Fruit fly (Drosophila melanogaster) whole organism, embryonic: Measurements from ENCODE around the gene E23.

ENCODE experiments used
- Abd-B ChIP-seq: fragments of 200-800 bp; sonication (Bioruptor generic); optimal IDR thresholded peaks from 2 replicates; lab custom pipeline; 2018; ENCODE audit warnings: missing biosample characterization, mild to moderate bottlenecking, missing genetic modification characterization, moderate library complexity
- Bgb ChIP-seq: fragments of 200-800 bp; sonication (Bioruptor generic); IDR thresholded peaks from 2 replicates; pipeline ENCODE4 v1.3.6; 2022; ENCODE audit warnings: missing biosample characterization, missing genetic modification characterization; ENCODE audit not compliant: partially characterized antibody
- C15 ChIP-seq: fragments of 200-800 bp; sonication (Bioruptor generic); IDR thresholded peaks from 3 replicates; pipeline ENCODE4 v1.3.6; 2022; ENCODE audit warnings: missing biosample characterization, missing genetic modification characterization
- CG10654 ChIP-seq: fragments of 200-800 bp; sonication (Bioruptor generic); optimal IDR thresholded peaks from 2 replicates; lab custom pipeline; 2016; ENCODE audit warnings: missing biosample characterization, missing genetic modification characterization
- CG11085 ChIP-seq: fragments of 200-800 bp; sonication (Bioruptor generic); IDR thresholded peaks from 2 replicates; pipeline ENCODE4 v1.3.6; 2022; ENCODE audit warnings: missing biosample characterization, missing genetic modification characterization
- CG11723 ChIP-seq: fragments of 200-800 bp; sonication (Bioruptor generic); optimal IDR thresholded peaks from 2 replicates; lab custom pipeline; 2017; ENCODE audit warnings: missing biosample characterization, mild to moderate bottlenecking, missing genetic modification characterization
- CG13624 ChIP-seq: fragments of 200-800 bp; sonication (Bioruptor generic); optimal IDR thresholded peaks from 2 replicates; lab custom pipeline; 2016; ENCODE audit warnings: missing biosample characterization, missing genetic modification characterization
- CG14050 ChIP-seq: fragments of 200-800 bp; sonication (Bioruptor generic); IDR thresholded peaks from 3 replicates; pipeline ENCODE4 v1.3.6; 2022; ENCODE audit warnings: missing biosample characterization, missing genetic modification characterization
- CG1529 ChIP-seq: fragments of 200-800 bp; sonication (Bioruptor generic); optimal IDR thresholded peaks from 3 replicates; lab custom pipeline; 2018; ENCODE audit warnings: missing biosample characterization, missing genetic modification characterization
- CG1602 ChIP-seq: fragments of 200-800 bp; sonication (Bioruptor generic); optimal IDR thresholded peaks from 3 replicates; lab custom pipeline; 2016; ENCODE audit warnings: missing biosample characterization, missing genetic modification characterization
- CG2202 ChIP-seq: fragments of 200-800 bp; sonication (Bioruptor generic); optimal IDR thresholded peaks from 2 replicates; lab custom pipeline; 2018; ENCODE audit warnings: missing biosample characterization, mild to moderate bottlenecking, missing genetic modification characterization
- CG31365 ChIP-seq: fragments of 200-800 bp; sonication (Bioruptor generic); optimal IDR thresholded peaks from 2 replicates; lab custom pipeline; 2018; ENCODE audit warnings: missing biosample characterization, mild to moderate bottlenecking, missing genetic modification characterization
- CG31441 ChIP-seq: fragments of 200-800 bp; sonication (Bioruptor generic); IDR thresholded peaks from 2 replicates; pipeline ENCODE4 v1.3.6; 2022; ENCODE audit warnings: missing biosample characterization, missing genetic modification characterization
- CG32772 ChIP-seq: fragments of 200-800 bp; sonication (Bioruptor generic); IDR thresholded peaks from 2 replicates; pipeline ENCODE4 v1.3.6; 2022; ENCODE audit warnings: missing biosample characterization, missing genetic modification characterization
- CG3995 ChIP-seq: fragments of 200-800 bp; sonication (Bioruptor generic); optimal IDR thresholded peaks from 3 replicates; lab custom pipeline; 2016; ENCODE audit warnings: missing biosample characterization, missing genetic modification characterization
- CG4617 ChIP-seq: fragments of 200-800 bp; sonication (Bioruptor generic); optimal IDR thresholded peaks from 3 replicates; lab custom pipeline; 2016; ENCODE audit warnings: missing biosample characterization, missing genetic modification characterization, borderline replicate concordance
- CG6791 ChIP-seq: fragments of 200-800 bp; sonication (Bioruptor generic); IDR thresholded peaks from 3 replicates; pipeline ENCODE4 v1.3.6; 2022; ENCODE audit warnings: missing biosample characterization, missing genetic modification characterization; ENCODE audit not compliant: partially characterized antibody
- CG6854 ChIP-seq: fragments of 200-800 bp; sonication (Bioruptor generic); optimal IDR thresholded peaks from 3 replicates; lab custom pipeline; 2017; ENCODE audit warnings: missing biosample characterization, mild to moderate bottlenecking, missing genetic modification characterization
- Chrac-16 ChIP-seq: fragments of 200-800 bp; sonication (Bioruptor generic); optimal IDR thresholded peaks from 3 replicates; lab custom pipeline; 2016; ENCODE audit warnings: missing biosample characterization, missing genetic modification characterization
- Doc2 ChIP-seq: fragments of 200-800 bp; sonication (Bioruptor generic); IDR thresholded peaks from 2 replicates; pipeline ENCODE4 v1.3.6; 2022; ENCODE audit warnings: missing biosample characterization, missing genetic modification characterization
- Meics ChIP-seq: fragments of 200-800 bp; sonication (Bioruptor generic); optimal IDR thresholded peaks from 2 replicates; lab custom pipeline; 2017; ENCODE audit warnings: missing biosample characterization, mild to moderate bottlenecking, missing genetic modification characterization
- NC2α ChIP-seq: fragments of 200-800 bp; sonication (Bioruptor generic); optimal IDR thresholded peaks from 2 replicates; lab custom pipeline; 2016; ENCODE audit warnings: missing biosample characterization, missing genetic modification characterization
- Nf-YB ChIP-seq: fragments of 200-800 bp; sonication (Bioruptor generic); optimal IDR thresholded peaks from 3 replicates; lab custom pipeline; 2019; ENCODE audit warnings: missing biosample characterization, mild to moderate bottlenecking, missing genetic modification characterization, moderate library complexity
- Optix ChIP-seq: fragments of 200-800 bp; sonication (Bioruptor generic); IDR thresholded peaks from 3 replicates; pipeline ENCODE4 v1.3.6; 2022; ENCODE audit warnings: missing biosample characterization, missing genetic modification characterization
- Rx ChIP-seq: fragments of 200-800 bp; sonication (Bioruptor generic); IDR thresholded peaks from 2 replicates; pipeline ENCODE4 v1.3.6; 2022; ENCODE audit warnings: missing biosample characterization, missing genetic modification characterization
- Six4 ChIP-seq: fragments of 200-800 bp; sonication (Bioruptor generic); optimal IDR thresholded peaks from 2 replicates; lab custom pipeline; 2016; ENCODE audit warnings: missing biosample characterization, missing genetic modification characterization
- Sox100B ChIP-seq: fragments of 200-800 bp; sonication (Bioruptor generic); optimal IDR thresholded peaks from 3 replicates; lab custom pipeline; 2018; ENCODE audit warnings: missing biosample characterization, mild to moderate bottlenecking, missing genetic modification characterization
- bowl ChIP-seq: fragments of 200-800 bp; sonication (Bioruptor generic); IDR thresholded peaks from 2 replicates; pipeline ENCODE4 v1.3.6; 2022; ENCODE audit warnings: missing biosample characterization, missing genetic modification characterization
- bsh ChIP-seq, 2 experiments: fragments of 200-800 bp; sonication (Bioruptor generic); optimal IDR thresholded peaks; 2 replicates each; lab custom pipeline; 2017 to 2018; ENCODE audit warnings: mild to moderate bottlenecking in 2 of 2, missing biosample characterization in 2 of 2, missing genetic modification characterization in 2 of 2, moderate library complexity in 1 of 2
- crp ChIP-seq, 2 experiments: fragments of 200-800 bp; sonication (Bioruptor generic); optimal IDR thresholded peaks; 2 replicates in 1 of 2; 3 replicates in 1 of 2; lab custom pipeline; 2017; ENCODE audit warnings: missing biosample characterization in 2 of 2, missing genetic modification characterization in 2 of 2, mild to moderate bottlenecking in 1 of 2, moderate library complexity in 1 of 2
- ewg ChIP-seq: fragments of 200-800 bp; sonication (Bioruptor generic); optimal IDR thresholded peaks from 3 replicates; lab custom pipeline; 2017; ENCODE audit warnings: mild to moderate bottlenecking, missing biosample characterization, missing genetic modification reagents, missing genetic modification characterization
- eyg ChIP-seq: fragments of 200-800 bp; sonication (Bioruptor generic); optimal IDR thresholded peaks from 3 replicates; lab custom pipeline; 2016; ENCODE audit warnings: missing biosample characterization, missing genetic modification characterization
- hkb ChIP-seq, 2 experiments: fragments of 200-800 bp in 1 of 2; fragments of >200 bp in 1 of 2; sonication (Bioruptor generic) in 1 of 2; IDR thresholded peaks in 1 of 2; optimal IDR thresholded peaks in 1 of 2; 2 replicates each; pipeline versions ENCODE4 v1.3.6 to Lab custom; 2017 to 2022; ENCODE audit warnings: missing biosample characterization in 1 of 2, missing genetic modification characterization in 1 of 2
- hth ChIP-seq: fragments of >200 bp; optimal IDR thresholded peaks from 2 replicates; lab custom pipeline; 2017; ENCODE audit warnings: inconsistent platforms
- inv ChIP-seq: fragments of 200-800 bp; sonication (Bioruptor generic); IDR thresholded peaks from 2 replicates; pipeline ENCODE4 v1.3.6; 2022; ENCODE audit warnings: missing biosample characterization, missing genetic modification characterization; ENCODE audit not compliant: partially characterized antibody
- knrl ChIP-seq: fragments of 200-800 bp; sonication (Bioruptor generic); IDR thresholded peaks from 3 replicates; pipeline ENCODE4 v1.3.6; 2022; ENCODE audit warnings: missing biosample characterization, missing genetic modification characterization; ENCODE audit not compliant: partially characterized antibody
- mirr ChIP-seq: fragments of 200-800 bp; sonication (Bioruptor generic); optimal IDR thresholded peaks from 3 replicates; lab custom pipeline; 2018; ENCODE audit warnings: missing biosample characterization, mild to moderate bottlenecking, missing genetic modification characterization
- otp ChIP-seq: fragments of 200-800 bp; sonication (Bioruptor generic); IDR thresholded peaks from 3 replicates; pipeline ENCODE4, ENCODE4 v1.3.6; 2022; ENCODE audit warnings: missing biosample characterization, missing genetic modification characterization
- pnt ChIP-seq: fragments of 200-800 bp; sonication (Bioruptor generic); optimal IDR thresholded peaks from 3 replicates; lab custom pipeline; 2016; ENCODE audit warnings: missing biosample characterization, missing genetic modification characterization
- prd ChIP-seq, 3 experiments: fragments of >200 bp in 2 of 3; fragments of 200-800 bp in 1 of 3; sonication (Bioruptor generic) in 1 of 3; optimal IDR thresholded peaks in 2 of 3; IDR thresholded peaks in 1 of 3; 2 replicates in 2 of 3; 3 replicates in 1 of 3; pipeline versions ENCODE4 v1.3.6 to Lab custom; 2017 to 2022; ENCODE audit warnings: missing biosample characterization in 1 of 3, missing genetic modification characterization in 1 of 3
- shn ChIP-seq: fragments of 200-800 bp; sonication (Bioruptor generic); optimal IDR thresholded peaks from 3 replicates; lab custom pipeline; 2016; ENCODE audit warnings: missing biosample characterization, missing genetic modification characterization
- slou ChIP-seq: fragments of 200-800 bp; sonication (Bioruptor generic); optimal IDR thresholded peaks from 3 replicates; lab custom pipeline; 2016; ENCODE audit warnings: missing biosample characterization, missing genetic modification characterization
- slp2 ChIP-seq: fragments of 200-800 bp; sonication (Bioruptor generic); optimal IDR thresholded peaks from 2 replicates; lab custom pipeline; 2016; ENCODE audit warnings: missing biosample characterization, missing genetic modification characterization
- stc ChIP-seq: fragments of 200-800 bp; sonication (Bioruptor generic); IDR thresholded peaks from 2 replicates; pipeline ENCODE4 v1.3.6; 2022; ENCODE audit warnings: missing biosample characterization, missing genetic modification characterization
- tna ChIP-seq: fragments of 200-800 bp; sonication (Bioruptor generic); IDR thresholded peaks from 2 replicates; pipeline ENCODE4 v1.3.6; 2022; ENCODE audit warnings: missing biosample characterization, missing genetic modification characterization; ENCODE audit not compliant: partially characterized antibody
- trem ChIP-seq: fragments of 200-800 bp; optimal IDR thresholded peaks from 3 replicates; lab custom pipeline; 2019; ENCODE audit warnings: missing biosample characterization, mild to moderate bottlenecking, missing genetic modification characterization, moderate library complexity
- vnd ChIP-seq: fragments of 200-800 bp; sonication (Bioruptor generic); IDR thresholded peaks from 3 replicates; pipeline ENCODE4 v1.3.6; 2022; ENCODE audit warnings: missing biosample characterization, missing genetic modification characterization; ENCODE audit not compliant: partially characterized antibody
- wdn ChIP-seq: fragments of 200-800 bp; sonication (Bioruptor generic); IDR thresholded peaks from 2 replicates; pipeline ENCODE4 v1.3.6; 2022; ENCODE audit warnings: missing biosample characterization, missing genetic modification characterization

The E23 gene

DNA sequence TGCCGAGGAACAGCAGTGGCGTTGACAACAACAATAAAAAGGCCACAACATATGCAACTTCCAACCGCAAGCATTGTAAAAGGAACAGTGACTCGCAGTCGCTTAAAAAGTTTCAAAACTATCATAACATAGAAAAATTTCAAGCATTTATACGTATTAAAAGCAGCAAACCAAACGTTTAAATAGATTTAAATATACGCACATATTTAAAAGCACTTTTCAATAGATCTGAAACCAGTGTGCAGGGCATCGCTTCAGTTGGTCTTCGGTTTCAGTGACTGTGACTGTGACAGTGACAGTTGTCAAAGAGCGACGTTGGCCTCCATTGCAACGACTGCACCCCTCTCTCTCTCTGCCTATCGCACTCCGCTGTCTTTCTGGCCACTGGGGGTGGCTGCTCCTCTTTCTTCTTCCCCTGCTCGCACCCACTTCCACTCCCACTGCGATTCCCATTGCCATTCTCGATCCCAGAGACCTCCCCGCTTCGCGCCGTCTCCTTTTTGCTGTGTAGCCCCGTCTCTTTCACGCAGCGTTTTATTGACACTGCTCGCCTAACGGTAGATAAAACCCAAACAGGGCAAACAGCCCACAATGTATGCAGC is 6.4 kb downstream of the E23 start (continued):
- TF ChIP-seq CG10654 (GFP tag; lab: Kevin White, UChicago): peak; percentile 70
- peak; percentile 41; the same call in 1 of the 3 replicates for TF ChIP-seq CG6791 (GFP tag; lab: Robert Waterston, UW)
- TF ChIP-seq Meics (GFP tag; lab: Kevin White, UChicago): peak; percentile 50
- no peak for TF ChIP-seq NC2α (GFP tag; lab: Kevin White, UChicago)
- peak; percentile 69 for TF ChIP-seq Six4
- no peak for TF ChIP-seq CG4617
- peak; percentile 84 for TF ChIP-seq ewg (GFP tag; lab: Kevin White, UChicago)
- TF ChIP-seq otp (GFP tag; lab: Robert Waterston, UW): peak; percentile 93
- no peak for TF ChIP-seq mirr (GFP tag; lab: Kevin White, UChicago)
- no peak for TF ChIP-seq hkb (optimal IDR thresholded peaks at IDR 0.05; lab: Kevin White, UChicago)
- peak; percentile 91 for TF ChIP-seq hkb (GFP tag; IDR thresholded peaks at IDR 0.05; lab: Robert Waterston, UW)
- peak; percentile 49; the same call in 1 of the 3 replicates for TF ChIP-seq knrl (GFP tag; lab: Robert Waterston, UW)
- TF ChIP-seq Optix: peak; percentile 85
- peak; percentile 38 for TF ChIP-seq CG13624 (GFP tag; lab: Kevin White, UChicago)
- peak; percentile 85 for TF ChIP-seq CG1529 (GFP tag; lab: Kevin White, UChicago)
- no peak for TF ChIP-seq Doc2 (GFP tag; lab: Robert Waterston, UW)
- TF ChIP-seq CG31441: peak; percentile 88
- TF ChIP-seq Bgb (GFP tag; lab: Robert Waterston, UW): peak; percentile 39; the same call in 1 of the 2 replicates
- TF ChIP-seq pnt (GFP tag; lab: Kevin White, UChicago): peak; percentile 42
- peak; percentile 44; the same call in 2 of the 3 replicates for TF ChIP-seq vnd
- peak; percentile 57; the same call in 1 of the 3 replicates for TF ChIP-seq C15 (GFP tag; lab: Robert Waterston, UW)
- TF ChIP-seq bowl (GFP tag; lab: Robert Waterston, UW): no peak
- peak; percentile 68 for TF ChIP-seq Abd-B
- peak; percentile 93 for TF ChIP-seq stc
- TF ChIP-seq Sox100B (GFP tag; lab: Kevin White, UChicago): peak; percentile 75
- peak; percentile 89 for TF ChIP-seq Rx (GFP tag; lab: Robert Waterston, UW)
- TF ChIP-seq crp (GFP tag; optimal IDR thresholded peaks at IDR 0.05; lab: Kevin White, UChicago): peak in 1 of 2 experiments; percentile 13
- TF ChIP-seq CG11085 (GFP tag; lab: Robert Waterston, UW): peak; percentile 61; the same call in 1 of the 2 replicates
- TF ChIP-seq tna (GFP tag; lab: Robert Waterston, UW): no peak
- TF ChIP-seq hth (lab: Kevin White, UChicago): no peak
- peak; percentile 82 to 89 for TF ChIP-seq bsh (GFP tag; optimal IDR thresholded peaks at IDR 0.05; lab: Kevin White, UChicago)
- TF ChIP-seq trem (tag; lab: Kevin White, UChicago): peak; percentile 71
- TF ChIP-seq CG32772 (GFP tag; lab: Robert Waterston, UW): peak; percentile 92
- TF ChIP-seq slou: no peak
- TF ChIP-seq CG11723 (GFP tag; lab: Kevin White, UChicago): peak; percentile 70
- TF ChIP-seq Nf-YB (GFP tag; lab: Kevin White, UChicago): peak; percentile 19
- peak; percentile 61 for TF ChIP-seq shn (GFP tag; lab: Kevin White, UChicago)
- peak; percentile 76 for TF ChIP-seq CG14050 (GFP tag; lab: Robert Waterston, UW)
- no peak for TF ChIP-seq CG6854 (GFP tag; lab: Kevin White, UChicago)
- peak; percentile 58 for TF ChIP-seq eyg (GFP tag; lab: Kevin White, UChicago)
- peak; percentile 85 for TF ChIP-seq CG3995 (GFP tag; lab: Kevin White, UChicago)
- TF ChIP-seq slp2: peak; percentile 83
- peak; percentile 47; the same call in 1 of the 2 replicates for TF ChIP-seq wdn
- TF ChIP-seq CG1602: peak; percentile 64
- no peak for TF ChIP-seq inv
- no peak for TF ChIP-seq prd (optimal IDR thresholded peaks at IDR 0.05; lab: Kevin White, UChicago)
- TF ChIP-seq prd (GFP tag; IDR thresholded peaks at IDR 0.05; lab: Robert Waterston, UW): peak; percentile 93
- TF ChIP-seq CG31365 (tag; lab: Kevin White, UChicago): peak; percentile 28
- peak; percentile 57 for TF ChIP-seq CG2202 (tag; lab: Kevin White, UChicago)
- TF ChIP-seq Chrac-16 (GFP tag; lab: Kevin White, UChicago): peak; percentile 68
